Fruit fly (Drosophila melanogaster) whole organism, prepupa: ENCODE results near the gene ens.

Experiments used
- CG10631 ChIP-seq: fragments of 200-800 bp; sonication (Bioruptor generic); optimal IDR thresholded peaks from 2 replicates; lab custom pipeline; 2016; ENCODE audit warnings: missing biosample characterization, missing genetic modification characterization
- CG10669 ChIP-seq: fragments of 200-800 bp; sonication (Bioruptor generic); optimal IDR thresholded peaks from 3 replicates; lab custom pipeline; 2018; ENCODE audit warnings: missing biosample characterization, mild to moderate bottlenecking, missing genetic modification characterization, moderate library complexity
- CG11294 ChIP-seq: fragments of 200-800 bp; sonication (Bioruptor generic); IDR thresholded peaks from 2 replicates; pipeline ENCODE4 v1.3.6; 2022; ENCODE audit warnings: missing biosample characterization, missing genetic modification characterization
- CG11762 ChIP-seq: fragments of 200-800 bp; sonication (Bioruptor generic); optimal IDR thresholded peaks from 3 replicates; lab custom pipeline; 2016; ENCODE audit warnings: missing biosample characterization, missing genetic modification characterization; ENCODE audit not compliant: insufficient read depth
- CG11902 ChIP-seq: fragments of 200-800 bp; sonication (Bioruptor generic); optimal IDR thresholded peaks from 3 replicates; lab custom pipeline; 2016; ENCODE audit warnings: missing biosample characterization, missing genetic modification characterization
- CG15336 ChIP-seq: fragments of 200-800 bp; sonication (Bioruptor generic); IDR thresholded peaks from 2 replicates; pipeline ENCODE4 v1.3.6; 2022; ENCODE audit warnings: missing biosample characterization, missing genetic modification characterization
- CG1621 ChIP-seq: fragments of 200-800 bp; sonication (Bioruptor generic); optimal IDR thresholded peaks from 3 replicates; lab custom pipeline; 2018; ENCODE audit warnings: missing biosample characterization, mild to moderate bottlenecking, missing genetic modification characterization
- CG16779 ChIP-seq: fragments of 200-800 bp; sonication (Bioruptor generic); optimal IDR thresholded peaks from 3 replicates; lab custom pipeline; 2017; ENCODE audit warnings: missing biosample characterization, mild to moderate bottlenecking, missing genetic modification characterization
- CG3032 ChIP-seq: fragments of 200-800 bp; optimal IDR thresholded peaks from 2 replicates; lab custom pipeline; 2019; ENCODE audit warnings: missing biosample characterization, mild to moderate bottlenecking, missing genetic modification characterization, moderate library complexity
- CG32006 ChIP-seq: fragments of 200-800 bp; sonication (Bioruptor generic); optimal IDR thresholded peaks from 3 replicates; lab custom pipeline; 2017; ENCODE audit warnings: missing biosample characterization, mild to moderate bottlenecking, missing genetic modification characterization
- CG34406 ChIP-seq: fragments of 200-800 bp; sonication (Bioruptor generic); optimal IDR thresholded peaks from 3 replicates; lab custom pipeline; 2016; ENCODE audit warnings: missing biosample characterization, missing genetic modification characterization
- CG3919 ChIP-seq: fragments of 200-800 bp; sonication (Bioruptor generic); optimal IDR thresholded peaks from 3 replicates; lab custom pipeline; 2016; ENCODE audit warnings: missing biosample characterization, missing genetic modification characterization
- CG4318 ChIP-seq: fragments of 200-800 bp; sonication (Bioruptor generic); optimal IDR thresholded peaks from 3 replicates; lab custom pipeline; 2017; ENCODE audit warnings: missing biosample characterization, mild to moderate bottlenecking, missing genetic modification characterization
- CG6163 ChIP-seq: fragments of 200-800 bp; sonication (Bioruptor generic); IDR thresholded peaks from 3 replicates; pipeline ENCODE4 v1.3.6; 2022; ENCODE audit warnings: missing biosample characterization, missing genetic modification characterization
- CG6792 ChIP-seq: fragments of 200-800 bp; sonication (Bioruptor generic); optimal IDR thresholded peaks from 3 replicates; lab custom pipeline; 2016; ENCODE audit warnings: missing biosample characterization, missing genetic modification characterization
- CG6808 ChIP-seq: fragments of 200-800 bp; sonication (Bioruptor generic); optimal IDR thresholded peaks from 3 replicates; lab custom pipeline; 2017; ENCODE audit warnings: missing biosample characterization, missing genetic modification characterization, mild to moderate bottlenecking, moderate library complexity, missing genetic modification reagents
- CG6854 ChIP-seq: fragments of 200-800 bp; sonication (Bioruptor generic); optimal IDR thresholded peaks from 2 replicates; lab custom pipeline; 2017; ENCODE audit warnings: missing biosample characterization, mild to moderate bottlenecking, missing genetic modification characterization
- CG8119 ChIP-seq: fragments of 200-800 bp; sonication (Bioruptor generic); IDR thresholded peaks from 3 replicates; pipeline ENCODE4 v1.3.6; 2022; ENCODE audit warnings: missing biosample characterization, missing genetic modification characterization
- CG8319 ChIP-seq: fragments of 200-800 bp; sonication (Bioruptor generic); optimal IDR thresholded peaks from 3 replicates; lab custom pipeline; 2016; ENCODE audit warnings: missing biosample characterization, missing genetic modification characterization
- CG8632 ChIP-seq: fragments of 200-800 bp; sonication (Bioruptor generic); optimal IDR thresholded peaks from 3 replicates; lab custom pipeline; 2016; ENCODE audit warnings: missing biosample characterization, missing genetic modification characterization
- Eip75B ChIP-seq: fragments of 200-800 bp; sonication (Bioruptor generic); optimal IDR thresholded peaks from 3 replicates; lab custom pipeline; 2016; ENCODE audit warnings: missing biosample characterization, missing genetic modification characterization
- Eip78C ChIP-seq: fragments of 200-800 bp; sonication (Bioruptor generic); peaks from one replicate; lab custom pipeline; 2016; ENCODE audit warnings: missing biosample characterization, missing genetic modification characterization
- Ets21C ChIP-seq: fragments of 200-800 bp; sonication (Bioruptor generic); optimal IDR thresholded peaks from 3 replicates; lab custom pipeline; 2016; ENCODE audit warnings: missing biosample characterization, missing genetic modification characterization
- Ets96B ChIP-seq: fragments of 200-800 bp; optimal IDR thresholded peaks from 2 replicates; lab custom pipeline; 2019; ENCODE audit warnings: missing biosample characterization, mild to moderate bottlenecking, missing genetic modification characterization, moderate library complexity
- Gug ChIP-seq: fragments of 200-800 bp; sonication (Bioruptor generic); IDR thresholded peaks from 2 replicates; pipeline ENCODE4 v1.3.6; 2022; ENCODE audit warnings: missing biosample characterization, missing genetic modification characterization
- Hr38 ChIP-seq: sonication (Bioruptor generic); optimal IDR thresholded peaks from 2 replicates; lab custom pipeline; 2016; ENCODE audit warnings: missing biosample characterization, missing genetic modification characterization
- Hr39 ChIP-seq: fragments of 200-800 bp; sonication (Bioruptor generic); optimal IDR thresholded peaks from 2 replicates; lab custom pipeline; 2016; ENCODE audit warnings: missing biosample characterization, missing genetic modification characterization
- Hr4 ChIP-seq: fragments of 200-800 bp; sonication (Bioruptor generic); optimal IDR thresholded peaks from 3 replicates; lab custom pipeline; 2016; ENCODE audit warnings: missing biosample characterization, missing genetic modification characterization
- Lpt ChIP-seq: fragments of 200-800 bp; sonication (Bioruptor generic); optimal IDR thresholded peaks from 3 replicates; lab custom pipeline; 2016; ENCODE audit warnings: missing biosample characterization, missing genetic modification characterization
- OdsH ChIP-seq: fragments of 200-800 bp; sonication (Bioruptor generic); optimal IDR thresholded peaks from 3 replicates; lab custom pipeline; 2016; ENCODE audit warnings: missing biosample characterization, missing genetic modification characterization
- Smox ChIP-seq: fragments of 200-800 bp; sonication (Bioruptor generic); optimal IDR thresholded peaks from 3 replicates; lab custom pipeline; 2016; ENCODE audit warnings: missing biosample characterization, missing genetic modification characterization
- Sox102F ChIP-seq: fragments of 200-800 bp; sonication (Bioruptor generic); optimal IDR thresholded peaks from 2 replicates; lab custom pipeline; 2016; ENCODE audit warnings: missing biosample characterization, mild to moderate bottlenecking, missing genetic modification characterization
- Sox14 ChIP-seq: fragments of 200-800 bp; sonication (Bioruptor generic); optimal IDR thresholded peaks from 3 replicates; lab custom pipeline; 2016; ENCODE audit warnings: missing biosample characterization, missing genetic modification characterization
- achi ChIP-seq: fragments of 200-800 bp; sonication (Bioruptor generic); optimal IDR thresholded peaks from 3 replicates; lab custom pipeline; 2016; ENCODE audit warnings: missing biosample characterization, missing genetic modification characterization
- cyc ChIP-seq: fragments of 200-800 bp; sonication (Bioruptor generic); optimal IDR thresholded peaks from 3 replicates; lab custom pipeline; 2016; ENCODE audit warnings: missing biosample characterization, missing genetic modification characterization
- dac ChIP-seq: fragments of 200-800 bp; sonication (Bioruptor generic); optimal IDR thresholded peaks from 2 replicates; lab custom pipeline; 2017; ENCODE audit warnings: missing biosample characterization, mild to moderate bottlenecking, missing genetic modification characterization
- dsx ChIP-seq: fragments of 200-800 bp; optimal IDR thresholded peaks from 3 replicates; lab custom pipeline; 2019; ENCODE audit warnings: missing biosample characterization, mild to moderate bottlenecking, missing genetic modification characterization, moderate library complexity; ENCODE audit not compliant: poor library complexity, severe bottlenecking
- eg ChIP-seq: fragments of 200-800 bp; sonication (Bioruptor generic); IDR thresholded peaks from 3 replicates; pipeline ENCODE4 v1.3.6; 2022; ENCODE audit warnings: missing biosample characterization, missing genetic modification characterization
- fd85E ChIP-seq: fragments of 200-800 bp; sonication (Bioruptor generic); optimal IDR thresholded peaks from 3 replicates; lab custom pipeline; 2016; ENCODE audit warnings: missing biosample characterization, missing genetic modification characterization
- fkh ChIP-seq: fragments of 200-800 bp; sonication (Bioruptor generic); optimal IDR thresholded peaks from 3 replicates; lab custom pipeline; 2017; ENCODE audit warnings: missing biosample characterization, mild to moderate bottlenecking, missing genetic modification characterization, moderate library complexity
- lz ChIP-seq: fragments of 200-800 bp; sonication (Bioruptor generic); optimal IDR thresholded peaks from 3 replicates; lab custom pipeline; 2016; ENCODE audit warnings: missing biosample characterization, missing genetic modification characterization
- ss ChIP-seq, 2 experiments: fragments of 200-800 bp; sonication (Bioruptor generic); optimal IDR thresholded peaks; 2 replicates in 1 of 2; 3 replicates in 1 of 2; lab custom pipeline; 2017 to 2018; ENCODE audit warnings: mild to moderate bottlenecking in 2 of 2, missing biosample characterization in 2 of 2, missing genetic modification characterization in 2 of 2, moderate library complexity in 1 of 2
- svp ChIP-seq: fragments of 200-800 bp; sonication (Bioruptor generic); peaks from one replicate; lab custom pipeline; 2016; ENCODE audit warnings: missing biosample characterization, missing genetic modification characterization
- topi ChIP-seq: fragments of 200-800 bp; sonication (Bioruptor generic); optimal IDR thresholded peaks from 3 replicates; lab custom pipeline; 2016; ENCODE audit warnings: missing biosample characterization, missing genetic modification characterization
- vri ChIP-seq: fragments of 200-800 bp; sonication (Bioruptor generic); optimal IDR thresholded peaks from 3 replicates; lab custom pipeline; 2016; ENCODE audit warnings: missing biosample characterization, mild to moderate bottlenecking, missing genetic modification characterization

Gene ens

dm6 chr3L:4108844-4109494 lies 25.4 kb downstream of the ens start (continued):
- peak; percentile 64 for TF ChIP-seq topi
- TF ChIP-seq achi: peak; percentile 68
- TF ChIP-seq CG8319 (GFP tag; lab: Kevin White, UChicago): peak; percentile 40
- TF ChIP-seq CG4318 (GFP tag; lab: Kevin White, UChicago): peak; percentile 71
- TF ChIP-seq dac (GFP tag; lab: Kevin White, UChicago): peak; percentile 51
- TF ChIP-seq Hr39: peak; percentile 60
- peak; percentile 71 for TF ChIP-seq CG15336 (GFP tag; lab: Robert Waterston, UW)
- TF ChIP-seq CG11762: peak; percentile 56
- no peak for TF ChIP-seq vri
- TF ChIP-seq lz: peak; percentile 49
- TF ChIP-seq CG6808: peak; percentile 68
- TF ChIP-seq dsx (GFP tag; lab: Kevin White, UChicago): peak; percentile 28
- peak; percentile 61 for TF ChIP-seq Sox102F
- peak; percentile 53; the same call in 2 of the 3 replicates for TF ChIP-seq CG6163 (GFP tag; lab: Robert Waterston, UW)
- peak; percentile 51 to 77 for TF ChIP-seq ss (GFP tag; optimal IDR thresholded peaks at IDR 0.05; lab: Kevin White, UChicago)
- TF ChIP-seq Ets96B (tag; lab: Kevin White, UChicago): peak; percentile 53
- peak; percentile 39 for TF ChIP-seq CG6792 (GFP tag; lab: Kevin White, UChicago)
- peak; percentile 44 for TF ChIP-seq Lpt (GFP tag; lab: Kevin White, UChicago)
- TF ChIP-seq OdsH (GFP tag; lab: Kevin White, UChicago): peak; percentile 69
- peak; percentile 88 for TF ChIP-seq CG32006 (GFP tag; lab: Kevin White, UChicago)
- peak; percentile 46 for TF ChIP-seq CG11902 (GFP tag; lab: Kevin White, UChicago)
- peak; percentile 59 for TF ChIP-seq CG10669 (GFP tag; lab: Kevin White, UChicago)
- peak; percentile 24 for TF ChIP-seq CG10631 (GFP tag; lab: Kevin White, UChicago)
- TF ChIP-seq fd85E: no peak
- peak; percentile 52 for TF ChIP-seq cyc (GFP tag; lab: Kevin White, UChicago)
- peak; percentile 74 for TF ChIP-seq CG8119 (GFP tag; lab: Robert Waterston, UW)
- TF ChIP-seq CG6854 (GFP tag; lab: Kevin White, UChicago): no peak

DNA sequence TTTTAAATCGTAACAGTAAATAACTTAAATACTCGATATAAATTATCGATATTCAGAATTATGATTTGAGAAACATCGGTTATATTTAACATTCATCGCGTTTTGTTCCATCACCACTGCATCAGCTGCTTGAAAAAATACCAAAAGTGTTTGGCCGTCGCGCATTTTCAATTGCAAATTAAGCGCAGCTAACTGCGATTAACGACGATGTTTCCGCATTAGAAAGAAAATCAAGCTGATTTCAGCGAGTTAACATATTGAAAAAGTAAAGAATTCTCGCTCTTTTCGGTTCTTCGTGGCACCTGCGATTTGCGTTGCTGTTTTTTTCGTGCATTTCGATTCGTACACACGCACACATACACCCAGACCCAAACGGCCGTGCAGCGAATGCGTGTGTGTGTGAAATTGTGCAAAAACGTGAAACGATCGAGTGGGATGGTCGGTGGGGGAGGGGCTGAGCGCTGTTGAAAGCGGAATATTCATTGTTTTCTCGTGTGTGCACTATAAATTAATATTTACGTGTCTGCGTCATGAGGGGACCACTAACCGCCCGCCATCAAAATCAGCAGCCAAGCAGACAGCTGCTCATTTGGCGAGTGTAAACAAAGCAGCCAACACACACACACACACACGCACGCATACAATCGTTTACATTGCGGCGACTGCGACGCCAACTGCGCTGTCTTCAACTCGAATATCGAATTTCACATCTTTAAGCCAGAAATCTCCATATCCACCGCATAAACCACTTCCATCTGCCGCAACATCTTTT lies 26.1 kb downstream of the ens start, which contains the start of gene Ack:
Gene Ack (plus strand): TSS at position 115 of the 772 bp plus-strand sequence.
- TF ChIP-seq CG8319 (GFP tag; lab: Kevin White, UChicago) (no peak), CG11902 (GFP tag; lab: Kevin White, UChicago) (no peak), dsx (GFP tag; lab: Kevin White, UChicago) (no peak), eg (no peak), Smox (GFP tag; lab: Kevin White, UChicago) (no peak), CG6163 (GFP tag; lab: Robert Waterston, UW) (0 out of 3 replicates have a peak, but pooled peaks have one; percentile 9), CG11294 (no peak), CG8119 (GFP tag; lab: Robert Waterston, UW) (no peak), Lpt (GFP tag; lab: Kevin White, UChicago) (no peak), Gug (no peak; the same call in 1 of the 2 replicates), svp (peak; percentile 15), CG3032 (tag; lab: Kevin White, UChicago) (no peak), CG15336 (GFP tag; lab: Robert Waterston, UW) (no peak; the same call in 1 of the 2 replicates), CG1621 (tag; lab: Kevin White, UChicago) (peak; percentile 28), CG34406 (GFP tag; lab: Kevin White, UChicago) (no peak), Ets96B (tag; lab: Kevin White, UChicago) (no peak), Hr38 (GFP tag; lab: Kevin White, UChicago) (no peak), CG6854 (GFP tag; lab: Kevin White, UChicago) (no peak), Hr39 (no peak), Sox102F (no peak), OdsH (GFP tag; lab: Kevin White, UChicago) (no peak), Hr4 (GFP tag; lab: Kevin White, UChicago) (no peak), vri (peak; percentile 17), cyc (GFP tag; lab: Kevin White, UChicago) (no peak), CG3919 (GFP tag; lab: Kevin White, UChicago) (no peak), lz (no peak), ss (GFP tag; optimal IDR thresholded peaks at IDR 0.05; lab: Kevin White, UChicago) (peak; percentile 41 to 49), Sox14 (GFP tag; lab: Kevin White, UChicago) (peak; percentile 54), CG16779 (tag; lab: Kevin White, UChicago) (no peak), Ets21C (GFP tag; lab: Kevin White, UChicago) (no peak), dac (GFP tag; lab: Kevin White, UChicago) (no peak), Eip78C (peak; percentile 56), CG8632 (GFP tag; lab: Kevin White, UChicago) (no peak), CG6792 (GFP tag; lab: Kevin White, UChicago) (no peak), fkh (GFP tag; lab: Kevin White, UChicago) (peak; percentile 93), Eip75B (GFP tag; lab: Kevin White, UChicago) (no peak), achi (no peak)
- TF ChIP-seq, all 60 proteins: peak for 8
